Worm (Caenorhabditis elegans): ENCODE data around the gene cyn-4.

The cyn-4 gene

DNA sequence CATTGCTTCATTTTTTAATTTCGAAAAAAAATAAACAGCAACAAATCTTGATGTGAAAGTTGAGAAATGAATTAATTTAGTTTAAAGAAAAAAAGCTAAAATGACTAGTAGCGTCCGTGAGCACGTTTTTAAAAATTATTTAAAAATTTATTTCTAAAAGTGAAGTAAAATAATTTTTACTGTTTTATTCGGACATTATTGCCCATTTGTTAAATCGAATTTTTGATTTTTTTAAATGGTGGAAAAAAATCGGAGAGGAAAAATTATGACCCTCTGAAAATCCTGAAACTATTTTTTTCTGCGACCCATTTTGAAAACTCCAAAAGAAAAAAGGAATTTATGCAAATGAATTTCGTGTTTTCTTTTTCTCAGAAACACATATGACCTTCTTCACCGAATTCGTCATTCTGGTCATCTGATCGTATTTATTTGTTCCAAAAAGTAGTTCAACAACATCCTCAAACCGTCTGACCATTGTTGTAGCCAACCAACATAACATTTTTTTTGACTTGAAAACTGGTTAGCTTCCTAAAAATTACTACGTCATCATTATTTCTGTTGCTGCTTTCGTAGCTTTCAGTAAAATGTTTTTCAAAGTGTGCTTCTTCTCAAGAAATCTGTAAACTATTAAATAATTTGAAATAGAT is 13.6 kb upstream of the cyn-4 start, which contains the start of gene F44F4.3:
TSS of gene F44F4.3 (minus strand) at position 51 of the 647 bp plus-strand sequence.
- no peak for TF ChIP-seq dve-1 (tag; optimal IDR thresholded peaks at IDR 0.05)
- no peak for TF ChIP-seq ceh-48 (tag; optimal IDR thresholded peaks at IDR 0.05)
- no peak for TF ChIP-seq tbx-7 (tag; optimal IDR thresholded peaks at IDR 0.05)
- TF ChIP-seq lin-11 (tag; optimal IDR thresholded peaks at IDR 0.05): no peak
- TF ChIP-seq syd-9 (tag; optimal IDR thresholded peaks at IDR 0.05): no peak
- TF ChIP-seq ahr-1 (tag; optimal IDR thresholded peaks at IDR 0.05): no peak
- no peak for TF ChIP-seq madf-2 (tag; optimal IDR thresholded peaks at IDR 0.05)
- TF ChIP-seq pax-1 (tag; optimal IDR thresholded peaks at IDR 0.05): no peak
- TF ChIP-seq ceh-22 (tag; optimal IDR thresholded peaks at IDR 0.05): no peak
- no peak for TF ChIP-seq pros-1 (tag; optimal IDR thresholded peaks at IDR 0.05)
- no peak for TF ChIP-seq unc-55 (GFP tag; optimal IDR thresholded peaks at IDR 0.05)
- no peak for TF ChIP-seq sdc-2 (tag; optimal IDR thresholded peaks at IDR 0.05)
- TF ChIP-seq rnt-1 (tag; optimal IDR thresholded peaks at IDR 0.05): no peak

DNA sequence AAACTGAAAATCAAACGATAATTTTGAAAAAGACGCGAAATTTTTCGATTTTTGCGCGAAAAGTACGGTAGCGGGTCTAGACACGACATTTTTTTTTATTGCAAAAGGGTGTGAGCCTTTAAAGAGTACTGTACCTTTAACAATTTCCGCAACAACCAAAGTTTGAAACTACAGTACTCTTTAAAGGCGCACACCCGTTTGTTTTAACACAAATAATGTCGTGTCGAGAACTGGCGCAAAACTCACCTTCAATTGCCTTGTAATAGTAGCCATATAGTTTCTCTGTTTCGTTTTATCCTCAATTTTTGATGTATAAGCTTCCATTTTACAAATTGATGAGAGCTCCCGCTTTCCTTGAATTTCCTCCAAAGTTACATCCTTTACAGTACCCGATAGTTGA is 12.8 kb upstream of the cyn-4 start:
- no peak for TF ChIP-seq unc-3 (GFP tag; conservative IDR thresholded peaks at IDR 0.05)
- no peak for TF ChIP-seq unc-3 (tag; optimal IDR thresholded peaks at IDR 0.05)
- no peak for TF ChIP-seq sox-4 (tag; optimal IDR thresholded peaks at IDR 0.05)
- TF ChIP-seq F13H6.1 (tag; optimal IDR thresholded peaks at IDR 0.05): no peak
- no peak for TF ChIP-seq pros-1 (tag; optimal IDR thresholded peaks at IDR 0.05)
- TF ChIP-seq ceh-30 (tag; optimal IDR thresholded peaks at IDR 0.05): no peak
- TF ChIP-seq pha-2 (tag; optimal IDR thresholded peaks at IDR 0.05): no peak
- no peak for TF ChIP-seq sdc-2 (tag; optimal IDR thresholded peaks at IDR 0.05)

DNA sequence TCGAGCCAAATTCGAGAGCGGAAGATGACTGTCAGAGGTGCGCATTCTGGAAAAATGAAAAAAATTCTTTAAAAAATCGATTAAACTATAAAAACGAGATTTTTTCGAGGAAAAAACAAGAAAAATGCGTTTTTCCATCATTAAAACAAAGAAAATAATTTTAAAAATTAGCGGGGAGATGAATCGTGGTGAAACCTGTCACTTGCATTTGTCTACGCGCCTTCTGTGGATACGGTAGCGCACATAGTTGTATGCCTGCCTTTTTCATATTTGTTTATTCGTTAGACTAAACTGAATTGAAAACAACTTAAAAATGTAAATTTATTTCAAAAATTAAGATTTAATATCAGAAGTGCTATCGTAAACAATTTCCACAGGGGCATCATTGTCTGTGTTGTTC is 12.0 kb upstream of the cyn-4 start, which contains the start of gene egg-3:
TSS of gene egg-3 (minus strand) at position 46 of the 400 bp plus-strand sequence.
- TF ChIP-seq T23F11.4 (GFP tag; optimal IDR thresholded peaks at IDR 0.05) (no peak), unc-42 (tag; optimal IDR thresholded peaks at IDR 0.05) (no peak), gmeb-2 (tag; optimal IDR thresholded peaks at IDR 0.05) (no peak), pax-1 (tag; optimal IDR thresholded peaks at IDR 0.05) (no peak), C38D4.7 (GFP tag; optimal IDR thresholded peaks at IDR 0.05) (no peak), sdc-2 (tag; optimal IDR thresholded peaks at IDR 0.05) (no peak), elt-4 (tag; optimal IDR thresholded peaks at IDR 0.05) (no peak), ceh-6 (GFP tag; optimal IDR thresholded peaks at IDR 0.05) (no peak), madf-2 (tag; optimal IDR thresholded peaks at IDR 0.05) (no peak), K02D7.2 (tag; optimal IDR thresholded peaks at IDR 0.05) (no peak), Y22D7AL.16 (tag; optimal IDR thresholded peaks at IDR 0.05) (no peak)

DNA sequence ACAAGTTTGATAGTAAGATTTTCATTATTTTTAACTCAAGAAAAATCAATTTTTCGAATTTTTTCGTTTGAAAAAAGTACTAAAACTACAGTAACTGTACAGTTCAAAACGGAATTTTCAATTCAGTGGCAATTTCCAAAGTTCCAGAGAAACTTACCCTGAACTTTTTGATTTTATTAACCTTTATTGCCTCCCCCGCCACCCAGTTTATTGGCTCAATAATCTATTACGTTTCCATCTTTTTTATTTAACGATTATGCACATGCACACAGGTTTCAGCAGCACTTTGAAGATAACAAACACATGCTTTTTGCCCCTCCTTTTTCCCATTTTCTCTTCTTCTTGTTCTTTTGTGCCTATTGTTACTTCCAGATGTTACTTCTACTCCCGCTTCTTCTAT is 8.2 kb upstream of the cyn-4 start, which contains the start of gene lurp-1:
TSS of gene lurp-1 (plus strand) at position 301 of the 400 bp plus-strand sequence.
- TF ChIP-seq unc-55 (GFP tag; optimal IDR thresholded peaks at IDR 0.05) (no peak), sox-2 (GFP tag; IDR thresholded peaks at IDR 0.05) (no peak), ttx-3 (tag; optimal IDR thresholded peaks at IDR 0.05) (no peak), pqm-1 (tag; optimal IDR thresholded peaks at IDR 0.05) (no peak), tbx-7 (tag; optimal IDR thresholded peaks at IDR 0.05) (no peak), ceh-6 (GFP tag; optimal IDR thresholded peaks at IDR 0.05) (no peak), sox-4 (tag; optimal IDR thresholded peaks at IDR 0.05) (no peak), elt-4 (tag; optimal IDR thresholded peaks at IDR 0.05) (no peak), lin-11 (tag; optimal IDR thresholded peaks at IDR 0.05) (no peak), ceh-2 (tag; optimal IDR thresholded peaks at IDR 0.05) (no peak), dmd-4 (tag; optimal IDR thresholded peaks at IDR 0.05; ENCODE audit: borderline replicate concordance) (no peak), ama-1 (optimal IDR thresholded peaks at IDR 0.05) (no peak), hlh-13 (GFP tag; optimal IDR thresholded peaks at IDR 0.05) (no peak), pha-4 (tag; optimal IDR thresholded peaks at IDR 0.05) (no peak)

Measured in whole organism, late embryonic.